Worm (Caenorhabditis elegans) whole organism, dauer: Measurements from ENCODE around the gene C25D7.15.

Experiments used
- unc-62 ChIP-seq: sonication (generic microtip); optimal IDR thresholded peaks from 2 replicates; lab custom pipeline; 2017; ENCODE audit warnings: missing biosample characterization, missing genetic modification reagents, missing genetic modification characterization

Gene C25D7.15

ce11 chrV:15052368-15052767, 7.2 kb upstream of the C25D7.15 start, which contains the start of the genes fbxa-82 and C25D7.5:
TSS of gene fbxa-82 (minus strand) at chrV:15052530.
TSS of gene C25D7.5 (plus strand) at chrV:15052650.
- no peak for TF ChIP-seq unc-62 (GFP tag; lab: Kevin White, UChicago)

ce11 chrV:15054733-15055132, 4.9 kb upstream of the C25D7.15 start:
- no peak for TF ChIP-seq unc-62 (GFP tag; lab: Kevin White, UChicago)

ce11 chrV:15055873-15056272, 3.7 kb upstream of the C25D7.15 start, which contains the start of gene C25D7.16:
TSS of gene C25D7.16 (plus strand) at chrV:15056173.
- TF ChIP-seq unc-62 (GFP tag; lab: Kevin White, UChicago) = no peak

- TF ChIP-seq unc-62 (GFP tag; lab: Kevin White, UChicago) = no peak
Measured at ce11 chrV:15056346-15056839, 3.2 kb upstream of the C25D7.15 start.

ce11 chrV:15057724-15058123, 1.9 kb upstream of the C25D7.15 start:
- TF ChIP-seq unc-62 (GFP tag; lab: Kevin White, UChicago) = no peak

- no peak for TF ChIP-seq unc-62 (GFP tag; lab: Kevin White, UChicago)
Measured at ce11 chrV:15058423-15058822, 1.2 kb upstream of the C25D7.15 start.

ce11 chrV:15058965-15059364, 643 bp upstream of the C25D7.15 start:
- no peak for TF ChIP-seq unc-62 (GFP tag; lab: Kevin White, UChicago)

- TF ChIP-seq unc-62 (GFP tag; lab: Kevin White, UChicago) = no peak
Measured at ce11 chrV:15060595-15060994, 987 bp downstream of the C25D7.15 start.

ce11 chrV:15063987-15064386, 4.4 kb downstream of the C25D7.15 start, which contains the start of gene rap-2:
TSS of gene rap-2 (minus strand) at chrV:15064087.
- TF ChIP-seq unc-62 (GFP tag; lab: Kevin White, UChicago) = no peak

ce11 chrV:15065068-15065744, 5.6 kb downstream of the C25D7.15 start, which contains the start of gene C25D7.9:
TSS of gene C25D7.9 (plus strand) at chrV:15065135.
- TF ChIP-seq unc-62 (GFP tag; lab: Kevin White, UChicago) = no peak

- TF ChIP-seq unc-62 (GFP tag; lab: Kevin White, UChicago) = no peak
Measured at ce11 chrV:15065837-15066348, 6.3 kb downstream of the C25D7.15 start, which contains the start of gene otub-1. TSS of gene otub-1 (plus strand) at chrV:15066298.

ce11 chrV:15067165-15067564, 7.6 kb downstream of the C25D7.15 start, which contains the start of gene C25D7.10:
TSS of gene C25D7.10 (plus strand) at chrV:15067465.
- no peak for TF ChIP-seq unc-62 (GFP tag; lab: Kevin White, UChicago)

- no peak for TF ChIP-seq unc-62 (GFP tag; lab: Kevin White, UChicago)
Measured at ce11 chrV:15068378-15068777, 8.8 kb downstream of the C25D7.15 start, which contains the start of gene dnj-3. TSS of gene dnj-3 (plus strand) at chrV:15068678.

- TF ChIP-seq unc-62 (GFP tag; lab: Kevin White, UChicago) = no peak
Measured at ce11 chrV:15069435-15069985, 9.9 kb downstream of the C25D7.15 start.

ce11 chrV:15071015-15071810, 11.6 kb downstream of the C25D7.15 start, which contains the start of gene unc-76:
TSS of gene unc-76 (plus strand) at chrV:15071760.
- TF ChIP-seq unc-62 (GFP tag; lab: Kevin White, UChicago) = no peak
